Worm (Caenorhabditis elegans) whole organism, early embryonic: ENCODE results near the gene scl-10.

Experiments
- ama-1 ChIP-seq: fragments of 150-350 bp; optimal IDR thresholded peaks from 2 replicates; lab custom pipeline; 2014
- ceh-13 ChIP-seq: fragments of 200-800 bp; sonication (Bioruptor generic); optimal IDR thresholded peaks from 2 replicates; lab custom pipeline; 2018; ENCODE audit warnings: mild to moderate bottlenecking, missing genetic modification characterization, missing compliant biosample characterization
- ceh-36 ChIP-seq: sonication (generic microtip); optimal IDR thresholded peaks from 2 replicates; lab custom pipeline; 2016; ENCODE audit warnings: missing genetic modification characterization, inconsistent platforms, missing compliant biosample characterization
- ets-7 ChIP-seq: sonication (generic microtip); optimal IDR thresholded peaks from 2 replicates; lab custom pipeline; 2016; ENCODE audit warnings: missing genotype, missing genetic modification characterization, missing compliant biosample characterization
- flt-1 ChIP-seq: fragments of 200-800 bp; sonication (Bioruptor generic); IDR thresholded peaks from 2 replicates; pipeline ENCODE4 v1.3.6; 2022; ENCODE audit warnings: missing genetic modification characterization, missing compliant biosample characterization
- hmbx-1 ChIP-seq: sonication (generic microtip); optimal IDR thresholded peaks from 2 replicates; lab custom pipeline; 2016; ENCODE audit warnings: mild to moderate bottlenecking, missing genetic modification characterization, missing compliant biosample characterization
- hmg-4 ChIP-seq: fragments of 200-800 bp; sonication (Bioruptor generic); optimal IDR thresholded peaks from 2 replicates; lab custom pipeline; 2018; ENCODE audit warnings: mild to moderate bottlenecking, missing genetic modification characterization, missing compliant biosample characterization
- hnd-1 ChIP-seq: sonication (generic microtip); optimal IDR thresholded peaks from 2 replicates; lab custom pipeline; 2016; ENCODE audit warnings: missing genetic modification characterization, missing compliant biosample characterization
- pes-1 ChIP-seq: fragments of 200-800 bp; sonication (Bioruptor generic); IDR thresholded peaks from 2 replicates; pipeline ENCODE4 v1.3.6; 2022; ENCODE audit warnings: missing genetic modification reagents, missing genetic modification characterization, missing compliant biosample characterization
- scrt-1 ChIP-seq: fragments of 200-800 bp; sonication (Bioruptor generic); IDR thresholded peaks from 2 replicates; pipeline ENCODE4 v1.3.6; 2022; ENCODE audit warnings: missing genetic modification characterization, missing compliant biosample characterization
- sea-1 ChIP-seq: fragments of 200-800 bp; sonication (Bioruptor generic); conservative IDR thresholded peaks from 2 replicates; pipeline ENCODE4 v1.3.6; 2022; ENCODE audit warnings: missing genetic modification characterization, missing compliant biosample characterization
- tbx-11 ChIP-seq: fragments of 200-800 bp; sonication (Bioruptor generic); IDR thresholded peaks from 2 replicates; pipeline ENCODE4 v1.3.6; 2022; ENCODE audit warnings: missing genetic modification characterization, missing compliant biosample characterization
- tbx-37 ChIP-seq: fragments of 200-800 bp; sonication (Bioruptor generic); conservative IDR thresholded peaks from 2 replicates; pipeline ENCODE4 v1.3.6; 2022; ENCODE audit warnings: missing genetic modification reagents, missing genetic modification characterization, missing compliant biosample characterization
- tra-4 ChIP-seq: sonication (generic microtip); optimal IDR thresholded peaks from 2 replicates; lab custom pipeline; 2017; ENCODE audit warnings: missing genetic modification characterization, missing compliant biosample characterization

DNA sequence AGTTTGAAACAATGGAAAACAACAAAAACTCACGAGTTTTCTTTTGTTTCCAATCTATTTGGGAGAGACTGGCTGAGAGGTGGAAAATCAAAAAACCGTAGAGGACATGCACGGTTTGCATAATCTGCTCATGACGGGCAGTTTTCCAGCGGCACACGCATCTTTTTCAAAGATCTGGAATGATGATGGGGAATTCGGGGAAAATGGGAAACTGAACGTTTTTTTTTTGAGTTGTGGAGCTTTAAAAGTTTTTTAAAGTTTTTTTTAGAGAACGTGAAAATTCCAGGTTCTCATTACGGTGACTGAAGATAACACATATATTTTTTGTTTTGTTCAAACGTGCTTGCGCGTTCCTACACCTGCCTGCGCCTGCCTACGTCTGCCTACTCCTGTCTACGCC lies 28.4 kb downstream of the scl-10 start, which contains the start of gene C39E9.7:
- no peak for TF ChIP-seq flt-1 (GFP tag; lab: Robert Waterston, UW)
- TF ChIP-seq hnd-1: no peak
- TF ChIP-seq ama-1 (lab: Kevin White, UChicago): no peak
- TF ChIP-seq ets-7 (tag; lab: Kevin White, UChicago): no peak
- TF ChIP-seq sea-1 (GFP tag; lab: Robert Waterston, UW): no peak
- TF ChIP-seq tbx-11 (GFP tag; lab: Robert Waterston, UW): no peak
- no peak for TF ChIP-seq scrt-1 (GFP tag; lab: Robert Waterston, UW)
- no peak for TF ChIP-seq hmbx-1 (tag; lab: Kevin White, UChicago)
- TF ChIP-seq hmg-4 (GFP tag; lab: Kevin White, UChicago): no peak
- TF ChIP-seq tbx-37 (GFP tag; lab: Robert Waterston, UW): no peak
- TF ChIP-seq pes-1 (GFP tag; lab: Robert Waterston, UW): no peak
- TF ChIP-seq ceh-13 (GFP tag; lab: Kevin White, UChicago): no peak
- no peak for TF ChIP-seq ceh-36 (tag; lab: Kevin White, UChicago)
- TF ChIP-seq tra-4 (tag; lab: Kevin White, UChicago): no peak
